Fruit fly (Drosophila melanogaster) whole organism, embryonic: ENCODE measurements around the gene MSBP.

Source experiments
- Atf6 ChIP-seq: fragments of 200-800 bp; sonication (Bioruptor generic); IDR thresholded peaks from 2 replicates; pipeline ENCODE4 v1.3.6; 2022; ENCODE audit warnings: missing biosample characterization, missing genetic modification characterization
- BEAF-32 ChIP-seq: fragments of 200-800 bp; sonication (Bioruptor generic); optimal IDR thresholded peaks from 3 replicates; lab custom pipeline; 2017; ENCODE audit warnings: missing biosample characterization, missing genetic modification characterization, mild to moderate bottlenecking, moderate library complexity, missing genetic modification reagents
- Bgb ChIP-seq: fragments of 200-800 bp; sonication (Bioruptor generic); IDR thresholded peaks from 2 replicates; pipeline ENCODE4 v1.3.6; 2022; ENCODE audit warnings: missing biosample characterization, missing genetic modification characterization; ENCODE audit not compliant: partially characterized antibody
- CG12659 ChIP-seq: fragments of 200-800 bp; sonication (Bioruptor generic); optimal IDR thresholded peaks from 3 replicates; lab custom pipeline; 2017; ENCODE audit warnings: mild to moderate bottlenecking, missing biosample characterization, missing genetic modification reagents, missing genetic modification characterization
- CG13287 ChIP-seq: fragments of 200-800 bp; sonication (Bioruptor generic); IDR thresholded peaks from 2 replicates; pipeline ENCODE4 v1.3.6; 2022; ENCODE audit warnings: missing biosample characterization, missing genetic modification characterization; ENCODE audit not compliant: partially characterized antibody
- CG13775 ChIP-seq: fragments of 200-800 bp; sonication (Bioruptor generic); optimal IDR thresholded peaks from 3 replicates; lab custom pipeline; 2017; ENCODE audit warnings: missing biosample characterization, mild to moderate bottlenecking, missing genetic modification characterization
- CG15514 ChIP-seq: fragments of 200-800 bp; sonication (Bioruptor generic); optimal IDR thresholded peaks from 3 replicates; lab custom pipeline; 2017; ENCODE audit warnings: missing biosample characterization, missing genetic modification characterization, mild to moderate bottlenecking, moderate library complexity, missing genetic modification reagents
- CG1603 ChIP-seq: fragments of 200-800 bp; sonication (Bioruptor generic); optimal IDR thresholded peaks from 2 replicates; lab custom pipeline; 2019; ENCODE audit warnings: missing biosample characterization, mild to moderate bottlenecking, missing genetic modification characterization, moderate library complexity
- CG17829 ChIP-seq: fragments of 200-800 bp; optimal IDR thresholded peaks from 2 replicates; lab custom pipeline; 2019; ENCODE audit warnings: missing biosample characterization, mild to moderate bottlenecking, missing genetic modification characterization, moderate library complexity
- CG2116 ChIP-seq: fragments of 200-800 bp; sonication (Bioruptor generic); optimal IDR thresholded peaks from 3 replicates; lab custom pipeline; 2018; ENCODE audit warnings: missing biosample characterization, mild to moderate bottlenecking, missing genetic modification characterization
- CG2202 ChIP-seq: fragments of 200-800 bp; sonication (Bioruptor generic); optimal IDR thresholded peaks from 2 replicates; lab custom pipeline; 2018; ENCODE audit warnings: missing biosample characterization, mild to moderate bottlenecking, missing genetic modification characterization
- CG2678 ChIP-seq: fragments of 200-800 bp; sonication (Bioruptor generic); optimal IDR thresholded peaks from 3 replicates; lab custom pipeline; 2019; ENCODE audit warnings: missing biosample characterization, mild to moderate bottlenecking, missing genetic modification characterization, moderate library complexity
- CG2712 ChIP-seq: fragments of 200-800 bp; optimal IDR thresholded peaks from 3 replicates; lab custom pipeline; 2019; ENCODE audit warnings: missing biosample characterization, mild to moderate bottlenecking, missing genetic modification characterization, moderate library complexity
- CG30020 ChIP-seq: fragments of 200-800 bp; optimal IDR thresholded peaks from 2 replicates; lab custom pipeline; 2019; ENCODE audit warnings: missing biosample characterization, mild to moderate bottlenecking, missing genetic modification characterization, moderate library complexity
- CG33213 ChIP-seq: fragments of 200-800 bp; sonication (Bioruptor generic); optimal IDR thresholded peaks from 3 replicates; lab custom pipeline; 2016; ENCODE audit warnings: missing biosample characterization, missing genetic modification characterization
- CG3726 ChIP-seq: fragments of 200-800 bp; sonication (Bioruptor generic); IDR thresholded peaks from 3 replicates; pipeline ENCODE4, ENCODE4 v1.3.6; 2022; ENCODE audit warnings: missing biosample characterization, missing genetic modification characterization
- CG4617 ChIP-seq: fragments of 200-800 bp; sonication (Bioruptor generic); optimal IDR thresholded peaks from 3 replicates; lab custom pipeline; 2016; ENCODE audit warnings: missing biosample characterization, missing genetic modification characterization, borderline replicate concordance
- CG7786 ChIP-seq: fragments of 200-800 bp; sonication (Bioruptor generic); optimal IDR thresholded peaks from 2 replicates; lab custom pipeline; 2016; ENCODE audit warnings: missing biosample characterization, missing genetic modification characterization
- CG8290 ChIP-seq, 3 experiments: fragments of 200-800 bp; sonication (Bioruptor generic); optimal IDR thresholded peaks; 2 replicates each; lab custom pipeline; 2016 to 2019; ENCODE audit warnings: missing biosample characterization in 3 of 3, missing genetic modification characterization in 3 of 3, mild to moderate bottlenecking in 2 of 3, moderate library complexity in 1 of 3
- Dfd ChIP-seq, 2 experiments: fragments of >200 bp; optimal IDR thresholded peaks; 2 replicates each; lab custom pipeline; 2017; ENCODE audit warnings: missing biosample characterization in 2 of 2, missing genetic modification characterization in 2 of 2
- Dip3 ChIP-seq: fragments of 200-800 bp; sonication (Bioruptor generic); optimal IDR thresholded peaks from 3 replicates; lab custom pipeline; 2016; ENCODE audit warnings: missing biosample characterization, missing genetic modification characterization
- Doc3 ChIP-seq: fragments of 200-800 bp; sonication (Bioruptor generic); IDR thresholded peaks from 3 replicates; pipeline ENCODE4 v1.3.6; 2022; ENCODE audit warnings: missing biosample characterization, missing genetic modification characterization; ENCODE audit not compliant: partially characterized antibody
- Dp ChIP-seq: fragments of 200-800 bp; sonication (Bioruptor generic); optimal IDR thresholded peaks from 2 replicates; lab custom pipeline; 2018; ENCODE audit warnings: missing biosample characterization, mild to moderate bottlenecking, missing genetic modification characterization, moderate library complexity
- Dref ChIP-seq: fragments of 200-800 bp; sonication (Bioruptor generic); IDR thresholded peaks from 2 replicates; pipeline ENCODE4 v1.3.6; 2022; ENCODE audit warnings: missing biosample characterization, missing genetic modification characterization
- E2f2 ChIP-seq: fragments of 200-800 bp; sonication (Bioruptor generic); IDR thresholded peaks from 2 replicates; pipeline ENCODE4 v1.3.6; 2022; ENCODE audit warnings: missing biosample characterization, missing genetic modification characterization
- Ets97D ChIP-seq: fragments of 200-800 bp; sonication (Bioruptor generic); optimal IDR thresholded peaks from 3 replicates; lab custom pipeline; 2016; ENCODE audit warnings: missing biosample characterization, missing genetic modification characterization
- HLH4C ChIP-seq: fragments of 200-800 bp; sonication (Bioruptor generic); IDR thresholded peaks from 3 replicates; pipeline ENCODE4 v1.3.6; 2022; ENCODE audit warnings: missing biosample characterization, missing genetic modification characterization; ENCODE audit not compliant: partially characterized antibody
- Med ChIP-seq: fragments of 200-800 bp; sonication (Bioruptor generic); peaks from one replicate; lab custom pipeline; 2016; ENCODE audit warnings: missing biosample characterization, missing genetic modification characterization, mild to moderate bottlenecking, inconsistent platforms, moderate library complexity
- Myb ChIP-seq: fragments of 200-800 bp; sonication (Bioruptor generic); optimal IDR thresholded peaks from 2 replicates; lab custom pipeline; 2016; ENCODE audit warnings: missing biosample characterization, missing genetic modification characterization
- NC2α ChIP-seq: fragments of 200-800 bp; sonication (Bioruptor generic); optimal IDR thresholded peaks from 2 replicates; lab custom pipeline; 2016; ENCODE audit warnings: missing biosample characterization, missing genetic modification characterization
- Neu2 ChIP-seq: fragments of 200-800 bp; sonication (Bioruptor generic); optimal IDR thresholded peaks from 3 replicates; lab custom pipeline; 2016; ENCODE audit warnings: missing biosample characterization, missing genetic modification characterization, borderline replicate concordance
- Optix ChIP-seq: fragments of 200-800 bp; sonication (Bioruptor generic); IDR thresholded peaks from 3 replicates; pipeline ENCODE4 v1.3.6; 2022; ENCODE audit warnings: missing biosample characterization, missing genetic modification characterization
- Sry-δ ChIP-seq: fragments of 200-800 bp; sonication (Bioruptor generic); optimal IDR thresholded peaks from 2 replicates; lab custom pipeline; 2016; ENCODE audit warnings: missing biosample characterization, missing genetic modification characterization
- Ssrp ChIP-seq: fragments of 200-800 bp; sonication (Bioruptor generic); optimal IDR thresholded peaks from 2 replicates; lab custom pipeline; 2018; ENCODE audit warnings: missing biosample characterization, mild to moderate bottlenecking, missing genetic modification characterization, moderate library complexity
- Stat92E ChIP-seq, 3 experiments: fragments of >200 bp in 2 of 3; fragments of 200-800 bp in 1 of 3; sonication (Bioruptor generic) in 1 of 3; optimal IDR thresholded peaks; 2 replicates each; lab custom pipeline; 2017 to 2019; ENCODE audit warnings: missing biosample characterization in 3 of 3, missing genetic modification characterization in 3 of 3, mild to moderate bottlenecking in 1 of 3, moderate library complexity in 1 of 3
- Trl ChIP-seq, 3 experiments: fragments of >200 bp in 2 of 3; fragments of 200-800 bp in 1 of 3; sonication (Bioruptor generic) in 1 of 3; optimal IDR thresholded peaks; 2 replicates in 1 of 3; 3 replicates in 2 of 3; lab custom pipeline; 2016 to 2017; ENCODE audit warnings: missing biosample characterization in 1 of 3, missing genetic modification characterization in 1 of 3
- aop ChIP-seq: fragments of 200-800 bp; sonication (Bioruptor generic); IDR thresholded peaks from 2 replicates; pipeline ENCODE4 v1.3.6; 2022; ENCODE audit warnings: missing biosample characterization, missing genetic modification characterization
- bbx ChIP-seq: fragments of 200-800 bp; sonication (Bioruptor generic); IDR thresholded peaks from 2 replicates; pipeline ENCODE4 v1.3.6; 2022; ENCODE audit warnings: missing biosample characterization, missing genetic modification characterization; ENCODE audit not compliant: partially characterized antibody
- crp ChIP-seq, 2 experiments: fragments of 200-800 bp; sonication (Bioruptor generic); optimal IDR thresholded peaks; 2 replicates in 1 of 2; 3 replicates in 1 of 2; lab custom pipeline; 2017; ENCODE audit warnings: missing biosample characterization in 2 of 2, missing genetic modification characterization in 2 of 2, mild to moderate bottlenecking in 1 of 2, moderate library complexity in 1 of 2
- fu2 ChIP-seq: fragments of 200-800 bp; sonication (Bioruptor generic); optimal IDR thresholded peaks from 2 replicates; lab custom pipeline; 2016; ENCODE audit warnings: missing biosample characterization, missing genetic modification characterization
- kay ChIP-seq: fragments of 200-800 bp; sonication (Bioruptor generic); optimal IDR thresholded peaks from 2 replicates; lab custom pipeline; 2016; ENCODE audit warnings: missing biosample characterization, missing genetic modification characterization
- mam ChIP-seq: fragments of 200-800 bp; sonication (Bioruptor generic); optimal IDR thresholded peaks from 3 replicates; lab custom pipeline; 2016; ENCODE audit warnings: missing biosample characterization, missing genetic modification characterization
- p53 ChIP-seq: fragments of 200-800 bp; sonication (Bioruptor generic); optimal IDR thresholded peaks from 2 replicates; lab custom pipeline; 2016; ENCODE audit warnings: missing biosample characterization, missing genetic modification characterization
- phol ChIP-seq: fragments of 200-800 bp; sonication (Bioruptor generic); optimal IDR thresholded peaks from 3 replicates; lab custom pipeline; 2018; ENCODE audit warnings: missing biosample characterization, mild to moderate bottlenecking, missing genetic modification characterization, moderate library complexity
- pnt ChIP-seq: fragments of 200-800 bp; sonication (Bioruptor generic); optimal IDR thresholded peaks from 3 replicates; lab custom pipeline; 2016; ENCODE audit warnings: missing biosample characterization, missing genetic modification characterization
- sens ChIP-seq: fragments of 200-800 bp; sonication (Bioruptor generic); peaks from one replicate; lab custom pipeline; 2016; ENCODE audit warnings: missing biosample characterization, missing genetic modification characterization
- stwl ChIP-seq: fragments of 200-800 bp; sonication (Bioruptor generic); optimal IDR thresholded peaks from 3 replicates; lab custom pipeline; 2018; ENCODE audit warnings: missing biosample characterization, mild to moderate bottlenecking, missing genetic modification characterization, moderate library complexity
- unc-4 ChIP-seq: fragments of 200-800 bp; sonication (Bioruptor generic); IDR thresholded peaks from 2 replicates; pipeline ENCODE4 v1.3.6; 2022; ENCODE audit warnings: missing biosample characterization, missing genetic modification characterization; ENCODE audit not compliant: partially characterized antibody

Gene MSBP

DNA sequence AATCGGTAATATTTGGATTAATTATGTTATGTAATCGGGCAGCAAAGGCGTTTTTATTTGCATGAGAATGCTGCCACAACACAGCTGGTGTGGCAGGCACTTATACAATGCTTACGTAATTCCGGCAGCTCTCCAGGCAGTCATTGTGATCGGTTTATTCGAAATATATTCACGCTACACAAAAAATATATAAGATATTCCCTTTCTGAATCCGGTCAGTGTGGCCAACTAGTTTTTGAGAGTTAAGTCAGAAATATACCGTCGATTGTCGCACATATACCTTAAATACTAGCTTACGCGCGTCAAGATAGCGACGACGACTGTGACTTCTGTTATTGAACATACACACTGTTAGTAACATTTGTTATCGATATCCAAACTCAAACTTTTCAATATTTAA is 40.9 kb downstream of the MSBP start, which contains the start of gene sun (continued):
- no peak for TF ChIP-seq CG2678 (tag; lab: Kevin White, UChicago)
- TF ChIP-seq Myb (GFP tag; lab: Kevin White, UChicago) = peak; percentile 40
- no peak for TF ChIP-seq Dfd (GFP tag; optimal IDR thresholded peaks at IDR 0.05; lab: Kevin White, UChicago)
- TF ChIP-seq CG7786 = no peak
- TF ChIP-seq HLH4C (GFP tag; lab: Robert Waterston, UW) = 0 out of 3 replicates have a peak, but pooled peaks have one; percentile 32
- no peak for TF ChIP-seq Dip3 (GFP tag; lab: Kevin White, UChicago)
- TF ChIP-seq stwl (tag; lab: Kevin White, UChicago) = peak; percentile 56
- TF ChIP-seq sens = peak; percentile 66
- TF ChIP-seq Med (GFP tag; lab: Kevin White, UChicago) = peak; percentile 82
- TF ChIP-seq p53 (GFP tag; lab: Kevin White, UChicago) = no peak
- no peak for TF ChIP-seq CG33213 (GFP tag; lab: Kevin White, UChicago)
- no peak for TF ChIP-seq Optix
- no peak for TF ChIP-seq CG2202
- no peak for TF ChIP-seq CG3726 (GFP tag; lab: Robert Waterston, UW)
- peak; percentile 65 for TF ChIP-seq CG12659 (GFP tag; lab: Kevin White, UChicago)
- 0 out of 2 replicates have a peak, but pooled peaks have one; percentile 24 for TF ChIP-seq Atf6 (GFP tag; lab: Robert Waterston, UW)
- TF ChIP-seq Sry-δ (GFP tag; lab: Kevin White, UChicago) = peak; percentile 29
- TF ChIP-seq NC2α (GFP tag; lab: Kevin White, UChicago) = no peak
- TF ChIP-seq CG1603 (tag; lab: Kevin White, UChicago) = peak; percentile 99
- TF ChIP-seq CG30020 (tag; lab: Kevin White, UChicago) = peak; percentile 82
- TF ChIP-seq fu2 (GFP tag; lab: Kevin White, UChicago) = no peak
- TF ChIP-seq BEAF-32 (GFP tag; lab: Kevin White, UChicago) = peak; percentile 51
- no peak for TF ChIP-seq Ssrp (tag; lab: Kevin White, UChicago)
- TF ChIP-seq bbx (GFP tag; lab: Robert Waterston, UW) = no peak
- peak; percentile 46; the same call in 1 of the 2 replicates for TF ChIP-seq CG13287 (GFP tag; lab: Robert Waterston, UW)
- TF ChIP-seq phol (tag; lab: Kevin White, UChicago) = no peak
- TF ChIP-seq pnt (GFP tag; lab: Kevin White, UChicago) = no peak
- TF ChIP-seq CG15514 (GFP tag; lab: Kevin White, UChicago) = no peak
- TF ChIP-seq Trl (optimal IDR thresholded peaks at IDR 0.05; lab: Kevin White, UChicago) = no peak
- no peak for TF ChIP-seq Trl (GFP tag; optimal IDR thresholded peaks at IDR 0.05; lab: Kevin White, UChicago)
- TF ChIP-seq Doc3 = 0 out of 3 replicates have a peak, but pooled peaks have one; percentile 37
- peak; percentile 16 for TF ChIP-seq CG2712 (tag; lab: Kevin White, UChicago)
- peak; percentile 20 for TF ChIP-seq CG2116
- 0 out of 2 replicates have a peak, but pooled peaks have one; percentile 38 for TF ChIP-seq E2f2 (GFP tag; lab: Robert Waterston, UW)
- TF ChIP-seq crp (GFP tag; optimal IDR thresholded peaks at IDR 0.05; lab: Kevin White, UChicago) = peak in 1 of 2 experiments; percentile 50
- TF ChIP-seq Ets97D (GFP tag; lab: Kevin White, UChicago) = peak; percentile 67
- TF ChIP-seq Bgb = peak; percentile 38; the same call in 1 of the 2 replicates
- TF ChIP-seq Dref = peak; percentile 60
- TF ChIP-seq CG13775 (GFP tag; lab: Kevin White, UChicago) = no peak
- TF ChIP-seq unc-4 = peak; percentile 35; the same call in 1 of the 2 replicates
- TF ChIP-seq CG17829 = peak; percentile 18
- TF ChIP-seq Neu2 (GFP tag; lab: Kevin White, UChicago) = no peak
- TF ChIP-seq aop (GFP tag; lab: Robert Waterston, UW) = no peak
- TF ChIP-seq CG8290 (GFP tag; optimal IDR thresholded peaks at IDR 0.05; lab: Kevin White, UChicago) = no peak
- TF ChIP-seq CG8290 (tag; optimal IDR thresholded peaks at IDR 0.05; lab: Kevin White, UChicago) = no peak
- no peak for TF ChIP-seq mam (GFP tag; lab: Kevin White, UChicago)
- TF ChIP-seq Dp = peak; percentile 49
- peak; percentile 55 for TF ChIP-seq CG4617 (GFP tag; lab: Kevin White, UChicago)
- no peak for TF ChIP-seq kay (GFP tag; lab: Kevin White, UChicago)
- no peak for TF ChIP-seq Stat92E (GFP tag; optimal IDR thresholded peaks at IDR 0.05; lab: Kevin White, UChicago)
